Worm (Caenorhabditis elegans) whole organism, L1 larva: Measurements from ENCODE around the gene C10F3.7.
A peak's percentile ranks its signal among the peaks of the same experiment; 100 is the strongest.

ENCODE experiments used
- F16B12.6 ChIP-seq: fragments of 150-350 bp; optimal IDR thresholded peaks from 2 replicates; lab custom pipeline; 2014; ENCODE audit warnings: missing biosample characterization, missing genetic modification characterization
- Y116A8C.19 ChIP-seq: sonication (generic microtip); optimal IDR thresholded peaks from 2 replicates; lab custom pipeline; 2016; ENCODE audit warnings: missing compliant biosample characterization, missing genetic modification characterization, borderline replicate concordance
- ama-1 ChIP-seq: fragments of 150-350 bp; optimal IDR thresholded peaks from 2 replicates; lab custom pipeline; 2014
- ceh-82 ChIP-seq, 3 experiments: fragments of 150-350 bp in 1 of 3; sonication (generic microtip) in 2 of 3; optimal IDR thresholded peaks; 2 replicates each; lab custom pipeline; 2014 to 2017; ENCODE audit warnings: missing biosample characterization in 3 of 3, missing genetic modification characterization in 3 of 3
- ceh-88 ChIP-seq: fragments of 200-800 bp; sonication (Bioruptor generic); IDR thresholded peaks from 2 replicates; pipeline ENCODE4 v1.3.6; 2022; ENCODE audit warnings: missing genetic modification characterization, missing compliant biosample characterization
- dsc-1 ChIP-seq: sonication (generic microtip); optimal IDR thresholded peaks from 2 replicates; lab custom pipeline; 2016; ENCODE audit warnings: mild to moderate bottlenecking, missing genetic modification characterization, missing compliant biosample characterization
- efl-1 ChIP-seq, 4 experiments: fragments of 150-350 bp; optimal IDR thresholded peaks in 3 of 4; peaks in 1 of 4; 1 replicate in 1 of 4; 2 replicates in 3 of 4; lab custom pipeline; 2014; ENCODE audit warnings: missing biosample characterization in 2 of 4, missing genetic modification characterization in 2 of 4, missing genetic modification reagents in 2 of 4
- egl-27 ChIP-seq, 2 experiments: fragments of 150-350 bp in 1 of 2; sonication (generic microtip); optimal IDR thresholded peaks; 3 replicates each; lab custom pipeline; 2017 to 2018; ENCODE audit warnings: missing biosample characterization in 2 of 2, missing genetic modification characterization in 2 of 2, missing genetic modification reagents in 2 of 2
- elt-2 ChIP-seq: sonication (generic microtip); optimal IDR thresholded peaks from 2 replicates; lab custom pipeline; 2016; ENCODE audit warnings: missing genetic modification characterization, mild to moderate bottlenecking, inconsistent platforms, missing compliant biosample characterization, missing genetic modification reagents
- elt-3 ChIP-seq, 6 experiments: fragments of 150-350 bp in 1 of 6; sonication (generic microtip); optimal IDR thresholded peaks; 2 replicates each; lab custom pipeline; 2017 to 2018; ENCODE audit warnings: missing biosample characterization in 6 of 6, missing genetic modification characterization in 6 of 6, inconsistent platforms in 1 of 6
- fkh-10 ChIP-seq: sonication (generic microtip); optimal IDR thresholded peaks from 2 replicates; lab custom pipeline; 2017; ENCODE audit warnings: missing biosample characterization, missing genetic modification reagents, missing genetic modification characterization
- fkh-8 ChIP-seq: sonication (generic microtip); optimal IDR thresholded peaks from 2 replicates; lab custom pipeline; 2016; ENCODE audit warnings: mild to moderate bottlenecking, missing genetic modification characterization, missing compliant biosample characterization
- grh-1 ChIP-seq: fragments of 200-800 bp; sonication (Bioruptor generic); IDR thresholded peaks from 2 replicates; pipeline ENCODE4 v1.3.6; 2022; ENCODE audit warnings: missing genetic modification reagents, missing genetic modification characterization, missing compliant biosample characterization
- hlh-4 ChIP-seq: sonication (generic microtip); optimal IDR thresholded peaks from 2 replicates; lab custom pipeline; 2016; ENCODE audit warnings: mild to moderate bottlenecking, missing genetic modification characterization, missing compliant biosample characterization
- irx-1 ChIP-seq: sonication (generic microtip); optimal IDR thresholded peaks from 2 replicates; lab custom pipeline; 2016; ENCODE audit warnings: missing genetic modification characterization, missing compliant biosample characterization
- isw-1 ChIP-seq: fragments of 200-800 bp; sonication (Bioruptor generic); IDR thresholded peaks from 2 replicates; pipeline ENCODE4 v1.3.6; 2022; ENCODE audit warnings: missing genetic modification characterization, missing compliant biosample characterization
- jun-1 ChIP-seq: fragments of 150-350 bp; optimal IDR thresholded peaks from 2 replicates; lab custom pipeline; 2014; ENCODE audit warnings: missing biosample characterization, missing genetic modification reagents, missing genetic modification characterization
- lin-14 ChIP-seq: fragments of 200-800 bp; sonication (Bioruptor generic); optimal IDR thresholded peaks from 2 replicates; lab custom pipeline; 2018; ENCODE audit warnings: mild to moderate bottlenecking, missing genetic modification characterization, moderate library complexity, missing compliant biosample characterization
- lin-35 ChIP-seq, 2 experiments: fragments of 150-350 bp; optimal IDR thresholded peaks; 2 replicates each; lab custom pipeline; 2014; ENCODE audit warnings: missing biosample characterization in 2 of 2, missing genetic modification characterization in 2 of 2, missing genetic modification reagents in 2 of 2
- lsy-2 ChIP-seq, 2 experiments: fragments of 150-350 bp; optimal IDR thresholded peaks; 2 replicates each; lab custom pipeline; 2014; ENCODE audit warnings: missing biosample characterization in 2 of 2, missing genetic modification characterization in 2 of 2
- mdl-1 ChIP-seq, 2 experiments: fragments of 150-350 bp; optimal IDR thresholded peaks; 2 replicates each; lab custom pipeline; 2014 to 2017; ENCODE audit warnings: missing biosample characterization in 2 of 2, missing genetic modification characterization in 2 of 2, inconsistent platforms in 1 of 2
- mep-1 ChIP-seq: fragments of 150-350 bp; optimal IDR thresholded peaks from 2 replicates; lab custom pipeline; 2014; ENCODE audit warnings: missing biosample characterization, missing genetic modification characterization
- nhr-12 ChIP-seq: sonication (generic microtip); optimal IDR thresholded peaks from 2 replicates; lab custom pipeline; 2017; ENCODE audit warnings: missing biosample characterization, missing genetic modification characterization
- nhr-20 ChIP-seq: sonication (generic microtip); optimal IDR thresholded peaks from 2 replicates; lab custom pipeline; 2016; ENCODE audit warnings: mild to moderate bottlenecking, missing genetic modification characterization, missing compliant biosample characterization
- nhr-237 ChIP-seq: fragments of 150-350 bp; optimal IDR thresholded peaks from 2 replicates; lab custom pipeline; 2014; ENCODE audit warnings: missing biosample characterization, missing genetic modification characterization
- nhr-28 ChIP-seq: fragments of 150-350 bp; optimal IDR thresholded peaks from 2 replicates; lab custom pipeline; 2014; ENCODE audit warnings: missing biosample characterization, missing genetic modification characterization
- nhr-47 ChIP-seq: sonication (generic microtip); optimal IDR thresholded peaks from 2 replicates; lab custom pipeline; 2016; ENCODE audit warnings: mild to moderate bottlenecking, missing genetic modification characterization, moderate library complexity, missing compliant biosample characterization
- nhr-71 ChIP-seq: sonication (generic microtip); optimal IDR thresholded peaks from 2 replicates; lab custom pipeline; 2016; ENCODE audit warnings: mild to moderate bottlenecking, missing genetic modification characterization, moderate library complexity, missing compliant biosample characterization
- nhr-77 ChIP-seq: fragments of 150-350 bp; optimal IDR thresholded peaks from 2 replicates; lab custom pipeline; 2014; ENCODE audit warnings: missing biosample characterization, missing genetic modification characterization
- nhr-84 ChIP-seq: sonication (generic microtip); optimal IDR thresholded peaks from 2 replicates; lab custom pipeline; 2017; ENCODE audit warnings: missing biosample characterization, missing genetic modification characterization
- pag-3 ChIP-seq: sonication (generic microtip); optimal IDR thresholded peaks from 2 replicates; lab custom pipeline; 2017; ENCODE audit warnings: missing genetic modification characterization, mild to moderate bottlenecking, missing compliant biosample characterization, antibody characterized with exemption, borderline replicate concordance; ENCODE audit not compliant: insufficient read depth
- pax-3 ChIP-seq: fragments of 200-800 bp; sonication (Bioruptor generic); optimal IDR thresholded peaks from 2 replicates; lab custom pipeline; 2018; ENCODE audit warnings: mild to moderate bottlenecking, missing genetic modification characterization, moderate library complexity, missing compliant biosample characterization
- rnt-1 ChIP-seq: sonication (generic microtip); optimal IDR thresholded peaks from 2 replicates; lab custom pipeline; 2016; ENCODE audit warnings: mild to moderate bottlenecking, missing genetic modification characterization, moderate library complexity, missing compliant biosample characterization
- skn-1 ChIP-seq: fragments of 150-350 bp; optimal IDR thresholded peaks from 2 replicates; lab custom pipeline; 2014; ENCODE audit warnings: missing biosample characterization, missing genetic modification characterization
- snpc-4 ChIP-seq: fragments of 150-350 bp; optimal IDR thresholded peaks from 2 replicates; lab custom pipeline; 2014; ENCODE audit warnings: missing biosample characterization, missing genetic modification characterization
- swsn-7 ChIP-seq: sonication (generic microtip); optimal IDR thresholded peaks from 2 replicates; lab custom pipeline; 2016; ENCODE audit warnings: missing genetic modification characterization, missing compliant biosample characterization
- tbx-2 ChIP-seq: sonication (generic microtip); optimal IDR thresholded peaks from 2 replicates; lab custom pipeline; 2016; ENCODE audit warnings: missing genetic modification characterization, missing compliant biosample characterization
- unc-130 ChIP-seq: fragments of 150-350 bp; optimal IDR thresholded peaks from 2 replicates; lab custom pipeline; 2017; ENCODE audit warnings: missing biosample characterization, missing genetic modification characterization, inconsistent platforms
- unc-86 ChIP-seq: sonication (generic microtip); optimal IDR thresholded peaks from 2 replicates; lab custom pipeline; 2016; ENCODE audit warnings: missing genetic modification characterization, missing compliant biosample characterization
- vab-15 ChIP-seq: sonication (generic microtip); optimal IDR thresholded peaks from 2 replicates; lab custom pipeline; 2017; ENCODE audit warnings: missing genotype, mild to moderate bottlenecking, missing genetic modification characterization, missing compliant biosample characterization
- xbp-1 ChIP-seq: sonication (generic microtip); optimal IDR thresholded peaks from 2 replicates; lab custom pipeline; 2016; ENCODE audit warnings: missing genetic modification characterization, missing compliant biosample characterization
- zag-1 ChIP-seq: fragments of 150-350 bp; optimal IDR thresholded peaks from 2 replicates; lab custom pipeline; 2014; ENCODE audit warnings: missing biosample characterization, missing genetic modification characterization
- ztf-11 ChIP-seq, 2 experiments: sonication (generic microtip); optimal IDR thresholded peaks; 2 replicates each; lab custom pipeline; 2016 to 2017; ENCODE audit warnings: missing genetic modification characterization in 2 of 2, missing biosample characterization in 1 of 2, missing compliant biosample characterization in 1 of 2

Gene C10F3.7

DNA sequence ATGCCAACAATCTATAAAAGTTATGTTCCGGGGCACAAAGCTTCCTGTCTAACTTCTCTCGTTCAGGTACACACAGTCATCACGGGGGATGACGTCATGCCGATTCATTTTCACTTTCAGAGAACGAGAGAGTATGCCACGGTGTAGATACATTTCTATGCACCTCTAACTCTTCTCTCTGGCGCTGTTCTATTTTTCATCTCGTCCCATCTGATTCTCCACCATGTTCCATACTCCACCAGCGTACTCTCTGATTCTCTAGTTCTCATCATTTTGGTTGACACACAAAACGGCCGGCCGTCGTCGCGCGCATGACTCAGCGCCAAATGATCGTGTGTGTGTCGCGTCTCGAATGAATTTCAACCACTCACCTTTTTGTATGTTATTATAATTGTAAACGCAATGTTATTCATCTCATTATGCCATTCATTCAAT, 13.7 kb upstream of the C10F3.7 start (continued):
- TF ChIP-seq vab-15 (tag; lab: Kevin White, UChicago): no peak
- TF ChIP-seq nhr-237 (tag; lab: Kevin White, UChicago): peak; percentile 73
- no peak for TF ChIP-seq nhr-28 (tag; lab: Kevin White, UChicago)
- TF ChIP-seq ama-1 (lab: Kevin White, UChicago): no peak
- TF ChIP-seq xbp-1: peak; percentile 91

DNA sequence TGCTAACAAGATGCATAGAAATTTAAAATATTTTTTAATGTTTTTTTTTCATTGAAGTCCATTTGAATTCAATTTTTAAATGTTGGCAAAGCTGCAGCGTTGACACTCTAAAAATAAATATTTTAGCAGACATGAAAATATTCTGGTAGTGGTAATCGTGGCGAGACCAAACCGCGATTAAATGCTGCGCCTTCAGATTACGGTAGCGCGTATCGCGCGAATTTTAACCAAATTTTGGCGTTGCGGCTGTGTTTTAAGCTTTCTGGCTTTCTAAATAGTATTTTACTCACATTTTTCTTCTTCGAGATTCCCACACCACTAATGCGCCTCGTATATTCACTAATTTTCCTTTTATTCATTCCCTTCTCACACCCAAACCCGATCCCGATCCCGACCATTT, 9.5 kb upstream of the C10F3.7 start, which contains the start of gene cpg-4:
Gene cpg-4, plus strand, starts transcription at position 303 of the 400 bp plus-strand sequence.
- TF ChIP-seq lsy-2 (tag; optimal IDR thresholded peaks at IDR 0.05; lab: Kevin White, UChicago): no peak
- no peak for TF ChIP-seq F16B12.6 (tag; lab: Kevin White, UChicago)
- TF ChIP-seq nhr-20 (tag; lab: Kevin White, UChicago): no peak
- no peak for TF ChIP-seq ceh-88 (GFP tag; lab: Robert Waterston, UW)
- no peak for TF ChIP-seq fkh-8 (tag; lab: Kevin White, UChicago)

DNA sequence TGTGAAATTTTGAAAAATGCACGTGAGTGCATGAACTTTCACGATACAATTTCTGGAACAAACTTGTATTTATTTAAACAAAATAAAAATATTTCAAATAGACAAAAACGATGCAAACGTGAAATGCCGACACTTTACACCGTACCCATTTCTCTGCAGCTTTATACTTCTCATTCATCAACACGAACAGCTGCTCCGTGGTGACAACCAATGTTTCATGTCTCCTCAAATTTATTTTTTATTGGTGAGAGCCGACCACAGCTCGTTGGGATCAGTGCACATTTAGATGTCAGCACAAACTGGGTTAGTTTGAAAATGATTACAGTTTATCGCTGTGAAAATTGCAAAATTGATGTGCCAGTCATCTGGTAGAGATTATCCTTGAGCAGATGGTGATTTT, 8.9 kb upstream of the C10F3.7 start:
- no peak for TF ChIP-seq zag-1 (tag; lab: Kevin White, UChicago)
- TF ChIP-seq rnt-1 (tag; lab: Kevin White, UChicago): peak; percentile 51
- TF ChIP-seq efl-1 (optimal IDR thresholded peaks at IDR 0.05; lab: Kevin White, UChicago): no peak
- TF ChIP-seq efl-1 (GFP tag; optimal IDR thresholded peaks at IDR 0.05 in 1 of 2; lab: Kevin White, UChicago): peak in 1 of 2 experiments; percentile 31
- TF ChIP-seq lin-14: peak; percentile 30
- peak; percentile 4 for TF ChIP-seq nhr-71
- TF ChIP-seq, all 84 proteins: peak for 4

DNA sequence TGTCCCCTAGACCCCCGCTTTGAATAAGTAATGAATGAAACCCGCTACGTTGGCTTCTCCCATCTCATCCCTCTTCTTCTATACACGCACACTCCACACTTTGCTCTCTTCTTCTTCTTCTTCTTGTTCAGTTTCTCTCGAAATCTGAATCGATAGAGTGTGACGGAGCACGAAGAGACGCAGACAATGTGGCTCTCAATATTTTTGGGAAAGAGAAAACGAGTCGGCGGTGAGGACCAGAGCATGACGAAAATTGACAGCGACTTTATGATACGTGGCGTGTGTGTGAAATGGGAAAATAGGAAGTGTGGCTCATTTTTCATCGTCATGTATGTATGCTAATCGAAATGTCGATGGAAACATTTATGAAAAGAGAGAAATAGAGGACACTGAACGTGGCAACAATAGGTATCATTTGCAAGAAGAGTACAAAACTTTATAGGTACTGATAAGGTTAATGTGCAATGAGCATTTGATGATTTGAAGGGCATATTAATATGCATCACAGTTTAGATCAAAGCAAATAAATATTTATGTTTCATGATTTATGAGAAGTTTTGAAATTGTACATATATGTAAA, 4.9 kb upstream of the C10F3.7 start:
- TF ChIP-seq lin-35 (GFP tag; optimal IDR thresholded peaks at IDR 0.05; lab: Kevin White, UChicago) (peak in 1 of 2 experiments; percentile 29), nhr-47 (peak; percentile 50), fkh-8 (tag; lab: Kevin White, UChicago) (peak; percentile 87), nhr-28 (tag; lab: Kevin White, UChicago) (no peak), fkh-10 (GFP tag; lab: Kevin White, UChicago) (peak; percentile 46), dsc-1 (tag; lab: Kevin White, UChicago) (peak; percentile 52), nhr-84 (no peak), mep-1 (tag; lab: Kevin White, UChicago) (peak; percentile 78), lsy-2 (tag; optimal IDR thresholded peaks at IDR 0.05; lab: Kevin White, UChicago) (peak; percentile 34 to 62), nhr-12 (tag; lab: Kevin White, UChicago) (no peak), elt-2 (tag; lab: Kevin White, UChicago) (peak; percentile 39), unc-130 (tag; lab: Kevin White, UChicago) (peak; percentile 1), tbx-2 (tag; lab: Kevin White, UChicago) (peak; percentile 55), unc-86 (peak; percentile 74), grh-1 (no peak), mdl-1 (tag; optimal IDR thresholded peaks at IDR 0.05; lab: Kevin White, UChicago) (peak in 1 of 2 experiments; percentile 37), nhr-20 (tag; lab: Kevin White, UChicago) (peak; percentile 22), ztf-11 (tag; optimal IDR thresholded peaks at IDR 0.05; lab: Kevin White, UChicago) (no peak), pax-3 (peak; percentile 10), pag-3 (no peak), skn-1 (tag; lab: Kevin White, UChicago) (peak; percentile 0), isw-1 (GFP tag; lab: Robert Waterston, UW) (peak; percentile 30; the same call in 1 of the 2 replicates), ceh-82 (tag; optimal IDR thresholded peaks at IDR 0.05; lab: Kevin White, UChicago) (peak; percentile 34 to 59 (median 38)), swsn-7 (tag; lab: Kevin White, UChicago) (peak; percentile 57), lin-14 (peak; percentile 92), snpc-4 (tag; lab: Kevin White, UChicago) (peak; percentile 5), ama-1 (lab: Kevin White, UChicago) (no peak), irx-1 (tag; lab: Kevin White, UChicago) (no peak), jun-1 (tag; lab: Kevin White, UChicago) (no peak), rnt-1 (tag; lab: Kevin White, UChicago) (peak; percentile 56), egl-27 (tag; optimal IDR thresholded peaks at IDR 0.05; lab: Kevin White, UChicago) (peak in 1 of 2 experiments; percentile 1), elt-3 (tag; optimal IDR thresholded peaks at IDR 0.05; lab: Kevin White, UChicago) (no peak), hlh-4 (tag; lab: Kevin White, UChicago) (no peak), nhr-71 (peak; percentile 67), xbp-1 (peak; percentile 56), nhr-77 (tag; lab: Kevin White, UChicago) (no peak), Y116A8C.19 (no peak)
